Fruit fly (Drosophila melanogaster) whole organism, pupa: ENCODE results near the gene CG9338.

Source experiments
- CG10348 ChIP-seq: fragments of 200-800 bp; sonication (Bioruptor generic); IDR thresholded peaks from 2 replicates; pipeline ENCODE4 v1.3.6; 2022; ENCODE audit warnings: missing biosample characterization, missing genetic modification characterization
- CG12605 ChIP-seq: fragments of 200-800 bp; sonication (Bioruptor generic); IDR thresholded peaks from 2 replicates; pipeline ENCODE4 v1.3.6; 2022; ENCODE audit warnings: missing biosample characterization, missing genetic modification characterization
- CG13204 ChIP-seq: fragments of 200-800 bp; sonication (Bioruptor generic); optimal IDR thresholded peaks from 2 replicates; lab custom pipeline; 2018; ENCODE audit warnings: missing biosample characterization, mild to moderate bottlenecking, missing genetic modification characterization, moderate library complexity
- CG14655 ChIP-seq: fragments of 200-800 bp; sonication (Bioruptor generic); optimal IDR thresholded peaks from 3 replicates; lab custom pipeline; 2017; ENCODE audit warnings: mild to moderate bottlenecking, missing biosample characterization, missing genetic modification reagents, missing genetic modification characterization
- CG15710 ChIP-seq: fragments of 200-800 bp; sonication (Bioruptor generic); optimal IDR thresholded peaks from 2 replicates; lab custom pipeline; 2018; ENCODE audit warnings: missing biosample characterization, mild to moderate bottlenecking, missing genetic modification characterization, moderate library complexity
- CG17806 ChIP-seq: fragments of 200-800 bp; sonication (Bioruptor generic); optimal IDR thresholded peaks from 2 replicates; lab custom pipeline; 2018; ENCODE audit warnings: missing biosample characterization, mild to moderate bottlenecking, missing genetic modification characterization, moderate library complexity
- CG32121 ChIP-seq: fragments of 200-800 bp; sonication (Bioruptor generic); IDR thresholded peaks from 2 replicates; pipeline ENCODE4 v1.3.6; 2022; ENCODE audit warnings: missing biosample characterization, missing genetic modification characterization
- CG34367 ChIP-seq: fragments of 200-800 bp; sonication (Bioruptor generic); optimal IDR thresholded peaks from 2 replicates; lab custom pipeline; 2018; ENCODE audit warnings: missing biosample characterization, mild to moderate bottlenecking, missing genetic modification characterization
- CG4496 ChIP-seq: fragments of 200-800 bp; sonication (Bioruptor generic); IDR thresholded peaks from 3 replicates; pipeline ENCODE4 v1.3.6; 2022; ENCODE audit warnings: missing biosample characterization, missing genetic modification characterization
- CG8159 ChIP-seq: fragments of 200-800 bp; sonication (Bioruptor generic); optimal IDR thresholded peaks from 3 replicates; lab custom pipeline; 2018; ENCODE audit warnings: missing biosample characterization, mild to moderate bottlenecking, missing genetic modification characterization, moderate library complexity
- CG8301 ChIP-seq: fragments of 200-800 bp; sonication (Bioruptor generic); optimal IDR thresholded peaks from 2 replicates; lab custom pipeline; 2018; ENCODE audit warnings: missing biosample characterization, mild to moderate bottlenecking, missing genetic modification characterization
- CG9948 ChIP-seq: fragments of 200-800 bp; sonication (Bioruptor generic); optimal IDR thresholded peaks from 2 replicates; lab custom pipeline; 2018; ENCODE audit warnings: missing biosample characterization, mild to moderate bottlenecking, missing genetic modification characterization, moderate library complexity
- D1 ChIP-seq: fragments of 200-800 bp; sonication (Bioruptor generic); optimal IDR thresholded peaks from 2 replicates; lab custom pipeline; 2018; ENCODE audit warnings: missing biosample characterization, mild to moderate bottlenecking, missing genetic modification characterization, moderate library complexity
- EcR ChIP-seq: fragments of 200-800 bp; sonication (Bioruptor generic); optimal IDR thresholded peaks from 3 replicates; lab custom pipeline; 2019; ENCODE audit warnings: missing biosample characterization, missing genetic modification characterization, mild to moderate bottlenecking, moderate library complexity, missing genetic modification reagents
- Ets98B ChIP-seq: fragments of 200-800 bp; sonication (Bioruptor generic); IDR thresholded peaks from 2 replicates; pipeline ENCODE4 v1.3.6; 2022; ENCODE audit warnings: missing biosample characterization, missing genetic modification characterization
- Pif1A ChIP-seq: fragments of 200-800 bp; sonication (Bioruptor generic); optimal IDR thresholded peaks from 3 replicates; lab custom pipeline; 2016; ENCODE audit warnings: missing biosample characterization, missing genetic modification characterization
- Pif1B ChIP-seq: fragments of 200-800 bp; sonication (Bioruptor generic); optimal IDR thresholded peaks from 3 replicates; lab custom pipeline; 2016; ENCODE audit warnings: missing biosample characterization, missing genetic modification characterization
- Snoo ChIP-seq: fragments of 200-800 bp; sonication (Bioruptor generic); optimal IDR thresholded peaks from 3 replicates; lab custom pipeline; 2017; ENCODE audit warnings: missing biosample characterization, mild to moderate bottlenecking, missing genetic modification characterization, inconsistent platforms
- fd96Ca ChIP-seq: fragments of 200-800 bp; sonication (Bioruptor generic); IDR thresholded peaks from 3 replicates; pipeline ENCODE4 v1.3.6; 2022; ENCODE audit warnings: missing biosample characterization, missing genetic modification characterization
- gl ChIP-seq: fragments of 200-800 bp; sonication (Bioruptor generic); optimal IDR thresholded peaks from 2 replicates; lab custom pipeline; 2018; ENCODE audit warnings: missing biosample characterization, mild to moderate bottlenecking, missing genetic modification characterization
- rn ChIP-seq: fragments of 200-800 bp; sonication (Bioruptor generic); IDR thresholded peaks from 2 replicates; pipeline ENCODE4 v1.3.6; 2022; ENCODE audit warnings: missing biosample characterization, missing genetic modification characterization

The CG9338 gene

dm6 chr2L:20883624-20884220, 18.7 kb downstream of the CG9338 start:
- TF ChIP-seq Pif1B (GFP tag; lab: Kevin White, UChicago) (no peak), CG8301 (tag; lab: Kevin White, UChicago) (no peak), CG9948 (tag; lab: Kevin White, UChicago) (no peak), fd96Ca (GFP tag; lab: Robert Waterston, UW) (0 out of 3 replicates have a peak, but pooled peaks have one; percentile 18), rn (GFP tag; lab: Robert Waterston, UW) (no peak), gl (tag; lab: Kevin White, UChicago) (no peak)

dm6 chr2L:20885889-20886507, 21.0 kb downstream of the CG9338 start:
- TF ChIP-seq CG17806 (no peak), fd96Ca (GFP tag; lab: Robert Waterston, UW) (peak; percentile 6; the same call in 1 of the 3 replicates)

- TF ChIP-seq gl (tag; lab: Kevin White, UChicago) (no peak), CG8159 (tag; lab: Kevin White, UChicago) (no peak), Snoo (no peak), CG13204 (no peak), CG34367 (tag; lab: Kevin White, UChicago) (no peak), Ets98B (GFP tag; lab: Robert Waterston, UW) (no peak)
- TF ChIP-seq, all 21 proteins: peak for 0
Observed at dm6 chr2L:20887273-20887672, 22.3 kb downstream of the CG9338 start.

- TF ChIP-seq CG8159 (tag; lab: Kevin White, UChicago) (no peak), CG14655 (GFP tag; lab: Kevin White, UChicago) (no peak), CG10348 (GFP tag; lab: Robert Waterston, UW) (no peak), CG17806 (no peak), CG8301 (tag; lab: Kevin White, UChicago) (peak; percentile 2), CG32121 (peak; percentile 65), CG9948 (tag; lab: Kevin White, UChicago) (no peak), Pif1A (GFP tag; lab: Kevin White, UChicago) (no peak), CG4496 (no peak; the same call in 2 of the 3 replicates), fd96Ca (GFP tag; lab: Robert Waterston, UW) (0 out of 3 replicates have a peak, but pooled peaks have one; percentile 32), CG15710 (tag; lab: Kevin White, UChicago) (no peak), CG34367 (tag; lab: Kevin White, UChicago) (no peak)
Observed at dm6 chr2L:20889857-20890606, 25.0 kb downstream of the CG9338 start.

- TF ChIP-seq D1 = peak; percentile 43
- TF ChIP-seq Pif1B (GFP tag; lab: Kevin White, UChicago) = no peak
- no peak; the same call in 2 of the 3 replicates for TF ChIP-seq fd96Ca (GFP tag; lab: Robert Waterston, UW)
- no peak for TF ChIP-seq rn (GFP tag; lab: Robert Waterston, UW)
- TF ChIP-seq CG4496 = peak; percentile 77
- peak; percentile 38 for TF ChIP-seq CG34367 (tag; lab: Kevin White, UChicago)
- no peak for TF ChIP-seq Snoo
- no peak for TF ChIP-seq CG13204
- TF ChIP-seq CG10348 (GFP tag; lab: Robert Waterston, UW) = no peak
- TF ChIP-seq CG9948 (tag; lab: Kevin White, UChicago) = no peak
- peak; percentile 61 for TF ChIP-seq Ets98B (GFP tag; lab: Robert Waterston, UW)
- peak; percentile 9 for TF ChIP-seq CG15710 (tag; lab: Kevin White, UChicago)
- peak; percentile 16; the same call in 1 of the 2 replicates for TF ChIP-seq CG32121
- peak; percentile 40 for TF ChIP-seq CG8301 (tag; lab: Kevin White, UChicago)
- no peak for TF ChIP-seq EcR (GFP tag; lab: Kevin White, UChicago)
- TF ChIP-seq gl (tag; lab: Kevin White, UChicago) = peak; percentile 59
- peak; percentile 73 for TF ChIP-seq CG12605
- peak; percentile 9 for TF ChIP-seq CG8159 (tag; lab: Kevin White, UChicago)
- TF ChIP-seq Pif1A (GFP tag; lab: Kevin White, UChicago) = peak; percentile 29
- no peak for TF ChIP-seq CG17806
- peak; percentile 58 for TF ChIP-seq CG14655 (GFP tag; lab: Kevin White, UChicago)
Observed at dm6 chr2L:20891188-20891587, 26.2 kb downstream of the CG9338 start.

dm6 chr2L:20896681-20897341, 31.8 kb downstream of the CG9338 start:
- TF ChIP-seq Pif1A (GFP tag; lab: Kevin White, UChicago) (no peak), CG32121 (no peak), CG9948 (tag; lab: Kevin White, UChicago) (no peak), CG17806 (no peak), CG12605 (no peak), EcR (GFP tag; lab: Kevin White, UChicago) (no peak), CG8159 (tag; lab: Kevin White, UChicago) (no peak)
